Fruit fly (Drosophila melanogaster) whole organism, embryonic: ENCODE measurements around the gene CG14111.
A peak's percentile ranks its signal among the peaks of the same experiment; 100 is the strongest.

Experiments used
- Adf1 ChIP-seq: fragments of 200-800 bp; sonication (Bioruptor generic); IDR thresholded peaks from 2 replicates; pipeline ENCODE4 v1.3.6; 2022; ENCODE audit warnings: missing biosample characterization, missing genetic modification characterization
- Aef1 ChIP-seq: fragments of 200-800 bp; sonication (Bioruptor generic); IDR thresholded peaks from 3 replicates; pipeline ENCODE4 v1.3.6; 2022; ENCODE audit warnings: missing biosample characterization, missing genetic modification characterization
- Atf-2 ChIP-seq: fragments of 200-800 bp; sonication (Bioruptor generic); optimal IDR thresholded peaks from 2 replicates; lab custom pipeline; 2016; ENCODE audit warnings: missing biosample characterization, missing genetic modification characterization
- Awh ChIP-seq: fragments of 200-800 bp; sonication (Bioruptor generic); IDR thresholded peaks from 2 replicates; pipeline ENCODE4, ENCODE4 v1.3.6; 2022; ENCODE audit warnings: missing biosample characterization, missing genetic modification characterization
- BEAF-32 ChIP-seq: fragments of 200-800 bp; sonication (Bioruptor generic); optimal IDR thresholded peaks from 3 replicates; lab custom pipeline; 2017; ENCODE audit warnings: missing biosample characterization, missing genetic modification characterization, mild to moderate bottlenecking, moderate library complexity, missing genetic modification reagents
- CG10366 ChIP-seq: fragments of 200-800 bp; sonication (Bioruptor generic); IDR thresholded peaks from 2 replicates; pipeline ENCODE4 v1.3.6; 2022; ENCODE audit warnings: missing biosample characterization, missing genetic modification characterization
- CG13123 ChIP-seq: fragments of 200-800 bp; sonication (Bioruptor generic); optimal IDR thresholded peaks from 2 replicates; lab custom pipeline; 2016; ENCODE audit warnings: missing biosample characterization, missing genetic modification characterization
- CG14050 ChIP-seq: fragments of 200-800 bp; sonication (Bioruptor generic); IDR thresholded peaks from 3 replicates; pipeline ENCODE4 v1.3.6; 2022; ENCODE audit warnings: missing biosample characterization, missing genetic modification characterization
- CG16813 ChIP-seq: fragments of 200-800 bp; sonication (Bioruptor generic); IDR thresholded peaks from 3 replicates; pipeline ENCODE4 v1.3.6; 2022; ENCODE audit warnings: missing biosample characterization, missing genetic modification characterization; ENCODE audit not compliant: partially characterized antibody
- CG16815 ChIP-seq: fragments of 200-800 bp; sonication (Bioruptor generic); optimal IDR thresholded peaks from 3 replicates; lab custom pipeline; 2017; ENCODE audit warnings: missing biosample characterization, mild to moderate bottlenecking, missing genetic modification characterization
- CG16863 ChIP-seq: fragments of 200-800 bp; sonication (Bioruptor generic); optimal IDR thresholded peaks from 3 replicates; lab custom pipeline; 2016; ENCODE audit warnings: missing biosample characterization, missing genetic modification characterization
- CG17912 ChIP-seq: fragments of 200-800 bp; sonication (Bioruptor generic); optimal IDR thresholded peaks from 2 replicates; lab custom pipeline; 2018; ENCODE audit warnings: missing biosample characterization, mild to moderate bottlenecking, missing genetic modification characterization
- CG18764 ChIP-seq: fragments of 200-800 bp; sonication (Bioruptor generic); optimal IDR thresholded peaks from 3 replicates; lab custom pipeline; 2016; ENCODE audit warnings: missing biosample characterization, missing genetic modification characterization
- CG2116 ChIP-seq: fragments of 200-800 bp; sonication (Bioruptor generic); optimal IDR thresholded peaks from 3 replicates; lab custom pipeline; 2018; ENCODE audit warnings: missing biosample characterization, mild to moderate bottlenecking, missing genetic modification characterization
- CG2678 ChIP-seq: fragments of 200-800 bp; sonication (Bioruptor generic); optimal IDR thresholded peaks from 3 replicates; lab custom pipeline; 2019; ENCODE audit warnings: missing biosample characterization, mild to moderate bottlenecking, missing genetic modification characterization, moderate library complexity
- CG34422 ChIP-seq: fragments of 200-800 bp; sonication (Bioruptor generic); IDR thresholded peaks from 3 replicates; pipeline ENCODE4 v1.3.6; 2022; ENCODE audit warnings: missing biosample characterization, missing genetic modification characterization
- CG5180 ChIP-seq: fragments of 200-800 bp; sonication (Bioruptor generic); optimal IDR thresholded peaks from 3 replicates; lab custom pipeline; 2017; ENCODE audit warnings: missing biosample characterization, missing genetic modification characterization, mild to moderate bottlenecking, moderate library complexity, missing genetic modification reagents
- CG6175 ChIP-seq: fragments of 200-800 bp; sonication (Bioruptor generic); IDR thresholded peaks from 3 replicates; pipeline ENCODE4 v1.3.6; 2022; ENCODE audit warnings: missing biosample characterization, missing genetic modification characterization
- CG7786 ChIP-seq: fragments of 200-800 bp; sonication (Bioruptor generic); optimal IDR thresholded peaks from 2 replicates; lab custom pipeline; 2016; ENCODE audit warnings: missing biosample characterization, missing genetic modification characterization
- CG8089 ChIP-seq: fragments of 200-800 bp; sonication (Bioruptor generic); optimal IDR thresholded peaks from 3 replicates; lab custom pipeline; 2016; ENCODE audit warnings: missing biosample characterization, missing genetic modification characterization
- CG8388 ChIP-seq: fragments of 200-800 bp; sonication (Bioruptor generic); optimal IDR thresholded peaks from 2 replicates; lab custom pipeline; 2019; ENCODE audit warnings: missing biosample characterization, mild to moderate bottlenecking, missing genetic modification characterization, moderate library complexity
- CG8478 ChIP-seq: fragments of >200 bp; optimal IDR thresholded peaks from 2 replicates; lab custom pipeline; 2018
- CG8765 ChIP-seq: fragments of 200-800 bp; sonication (Bioruptor generic); IDR thresholded peaks from 2 replicates; pipeline ENCODE4 v1.3.6; 2022; ENCODE audit warnings: missing biosample characterization, missing genetic modification characterization
- HmgD ChIP-seq: fragments of 200-800 bp; sonication (Bioruptor generic); optimal IDR thresholded peaks from 3 replicates; lab custom pipeline; 2016; ENCODE audit warnings: missing biosample characterization, missing genetic modification characterization
- Nf-YC ChIP-seq: fragments of 200-800 bp; optimal IDR thresholded peaks from 3 replicates; lab custom pipeline; 2019; ENCODE audit warnings: missing biosample characterization, mild to moderate bottlenecking, missing genetic modification characterization, moderate library complexity
- Opbp ChIP-seq: fragments of 200-800 bp; sonication (Bioruptor generic); IDR thresholded peaks from 3 replicates; pipeline ENCODE4 v1.3.6; 2022; ENCODE audit warnings: missing biosample characterization, missing genetic modification characterization; ENCODE audit not compliant: partially characterized antibody
- Scr ChIP-seq: fragments of 200-800 bp; sonication (Bioruptor generic); IDR thresholded peaks from 2 replicates; pipeline ENCODE4 v1.3.6; 2022; ENCODE audit warnings: missing biosample characterization, missing genetic modification characterization; ENCODE audit not compliant: partially characterized antibody
- Sox102F ChIP-seq: fragments of 200-800 bp; sonication (Bioruptor generic); optimal IDR thresholded peaks from 2 replicates; lab custom pipeline; 2018; ENCODE audit warnings: missing biosample characterization, mild to moderate bottlenecking, missing genetic modification characterization, moderate library complexity
- Tbp ChIP-seq: fragments of >200 bp; optimal IDR thresholded peaks from 2 replicates; lab custom pipeline; 2018; ENCODE audit warnings: missing biosample characterization, missing genetic modification characterization
- amos ChIP-seq: fragments of 200-800 bp; sonication (Bioruptor generic); IDR thresholded peaks from 2 replicates; pipeline ENCODE4 v1.3.6; 2022; ENCODE audit warnings: missing biosample characterization, missing genetic modification characterization; ENCODE audit not compliant: partially characterized antibody
- cas ChIP-seq: fragments of 200-800 bp; sonication (Bioruptor generic); IDR thresholded peaks from 2 replicates; pipeline ENCODE4 v1.3.6; 2022; ENCODE audit warnings: missing biosample characterization, missing genetic modification characterization
- croc ChIP-seq: fragments of 200-800 bp; sonication (Bioruptor generic); conservative IDR thresholded peaks from 3 replicates; pipeline ENCODE4 v1.3.6; 2022; ENCODE audit warnings: missing biosample characterization, missing genetic modification characterization
- en ChIP-seq: fragments of 200-800 bp; sonication (Bioruptor generic); optimal IDR thresholded peaks from 2 replicates; lab custom pipeline; 2016; ENCODE audit warnings: missing biosample characterization, missing genetic modification characterization
- ewg ChIP-seq: fragments of 200-800 bp; sonication (Bioruptor generic); optimal IDR thresholded peaks from 3 replicates; lab custom pipeline; 2017; ENCODE audit warnings: mild to moderate bottlenecking, missing biosample characterization, missing genetic modification reagents, missing genetic modification characterization
- gcm2 ChIP-seq: fragments of 200-800 bp; sonication (Bioruptor generic); optimal IDR thresholded peaks from 2 replicates; lab custom pipeline; 2016; ENCODE audit warnings: missing biosample characterization, missing genetic modification characterization
- hth ChIP-seq: fragments of >200 bp; optimal IDR thresholded peaks from 2 replicates; lab custom pipeline; 2017; ENCODE audit warnings: inconsistent platforms
- inv ChIP-seq: fragments of 200-800 bp; sonication (Bioruptor generic); IDR thresholded peaks from 2 replicates; pipeline ENCODE4 v1.3.6; 2022; ENCODE audit warnings: missing biosample characterization, missing genetic modification characterization; ENCODE audit not compliant: partially characterized antibody
- klu ChIP-seq: fragments of 200-800 bp; sonication (Bioruptor generic); IDR thresholded peaks from 2 replicates; pipeline ENCODE4 v1.3.6; 2022; ENCODE audit warnings: missing biosample characterization, missing genetic modification characterization
- knrl ChIP-seq: fragments of 200-800 bp; sonication (Bioruptor generic); IDR thresholded peaks from 3 replicates; pipeline ENCODE4 v1.3.6; 2022; ENCODE audit warnings: missing biosample characterization, missing genetic modification characterization; ENCODE audit not compliant: partially characterized antibody
- lmd ChIP-seq: fragments of 200-800 bp; sonication (Bioruptor generic); IDR thresholded peaks from 2 replicates; pipeline ENCODE4 v1.3.6; 2022; ENCODE audit warnings: missing biosample characterization, missing genetic modification characterization
- lov ChIP-seq, 2 experiments: fragments of 200-800 bp in 1 of 2; fragments of >200 bp in 1 of 2; sonication (Bioruptor generic) in 1 of 2; IDR thresholded peaks in 1 of 2; optimal IDR thresholded peaks in 1 of 2; 2 replicates in 1 of 2; 3 replicates in 1 of 2; pipeline versions ENCODE4 v1.3.6 to Lab custom; 2017 to 2022; ENCODE audit warnings: missing biosample characterization in 1 of 2, missing genetic modification characterization in 1 of 2
- luna ChIP-seq: fragments of 200-800 bp; sonication (Bioruptor generic); optimal IDR thresholded peaks from 2 replicates; lab custom pipeline; 2016; ENCODE audit warnings: missing biosample characterization, missing genetic modification characterization
- nerfin-2 ChIP-seq: fragments of 200-800 bp; sonication (Bioruptor generic); IDR thresholded peaks from 2 replicates; pipeline ENCODE4 v1.3.6; 2022; ENCODE audit warnings: missing biosample characterization, missing genetic modification characterization; ENCODE audit not compliant: partially characterized antibody
- org-1 ChIP-seq: fragments of 200-800 bp; sonication (Bioruptor generic); optimal IDR thresholded peaks from 2 replicates; lab custom pipeline; 2017; ENCODE audit warnings: missing biosample characterization, missing genetic modification characterization
- pzg ChIP-seq: fragments of 200-800 bp; sonication (Bioruptor generic); optimal IDR thresholded peaks from 3 replicates; lab custom pipeline; 2018; ENCODE audit warnings: missing biosample characterization, mild to moderate bottlenecking, missing genetic modification characterization, moderate library complexity
- sisA ChIP-seq: fragments of 200-800 bp; sonication (Bioruptor generic); IDR thresholded peaks from 2 replicates; pipeline ENCODE4 v1.3.6; 2022; ENCODE audit warnings: missing biosample characterization, missing genetic modification characterization
- sna ChIP-seq: fragments of 200-800 bp; sonication (Bioruptor generic); IDR thresholded peaks from 2 replicates; pipeline ENCODE4 v1.3.6; 2022; ENCODE audit warnings: missing biosample characterization, missing genetic modification characterization; ENCODE audit not compliant: partially characterized antibody
- trem ChIP-seq: fragments of 200-800 bp; optimal IDR thresholded peaks from 3 replicates; lab custom pipeline; 2019; ENCODE audit warnings: missing biosample characterization, mild to moderate bottlenecking, missing genetic modification characterization, moderate library complexity
- zen ChIP-seq: fragments of 200-800 bp; sonication (Bioruptor generic); optimal IDR thresholded peaks from 3 replicates; lab custom pipeline; 2018; ENCODE audit warnings: missing biosample characterization, mild to moderate bottlenecking, missing genetic modification characterization, moderate library complexity
- zen2 ChIP-seq: fragments of 200-800 bp; sonication (Bioruptor generic); IDR thresholded peaks from 3 replicates; pipeline ENCODE4 v1.3.6; 2022; ENCODE audit warnings: missing biosample characterization, missing genetic modification characterization; ENCODE audit not compliant: partially characterized antibody
- zf30C ChIP-seq: fragments of 200-800 bp; sonication (Bioruptor generic); optimal IDR thresholded peaks from 3 replicates; lab custom pipeline; 2018; ENCODE audit warnings: missing biosample characterization, mild to moderate bottlenecking, missing genetic modification characterization

CG14111 gene

dm6 chr3L:13410999-13411398 is 33.2 kb downstream of the CG14111 start (continued):
- TF ChIP-seq CG10366 (no peak), CG14050 (GFP tag; lab: Robert Waterston, UW) (no peak), en (GFP tag; lab: Kevin White, UChicago) (no peak), sna (GFP tag; lab: Robert Waterston, UW) (no peak), Adf1 (GFP tag; lab: Robert Waterston, UW) (no peak), CG2678 (tag; lab: Kevin White, UChicago) (no peak), CG18764 (peak; percentile 15), croc (GFP tag; lab: Robert Waterston, UW) (no peak), knrl (GFP tag; lab: Robert Waterston, UW) (no peak; the same call in 2 of the 3 replicates), CG8478 (lab: Kevin White, UChicago) (no peak), zf30C (no peak), pzg (GFP tag; lab: Kevin White, UChicago) (no peak), Opbp (GFP tag; lab: Robert Waterston, UW) (no peak), lov (optimal IDR thresholded peaks at IDR 0.05; lab: Kevin White, UChicago) (no peak), lov (GFP tag; IDR thresholded peaks at IDR 0.05; lab: Robert Waterston, UW) (no peak), gcm2 (GFP tag; lab: Kevin White, UChicago) (no peak), org-1 (GFP tag; lab: Kevin White, UChicago) (no peak), Sox102F (GFP tag; lab: Kevin White, UChicago) (peak; percentile 39), CG16813 (no peak), CG7786 (GFP tag; lab: Kevin White, UChicago) (no peak), amos (peak; percentile 56), klu (no peak), zen (tag; lab: Kevin White, UChicago) (peak; percentile 83), CG8388 (GFP tag; lab: Kevin White, UChicago) (peak; percentile 16), ewg (GFP tag; lab: Kevin White, UChicago) (no peak), CG34422 (GFP tag; lab: Robert Waterston, UW) (no peak; the same call in 2 of the 3 replicates), CG5180 (no peak), CG8765 (GFP tag; lab: Robert Waterston, UW) (no peak), Awh (GFP tag; lab: Robert Waterston, UW) (no peak), lmd (GFP tag; lab: Robert Waterston, UW) (no peak; the same call in 1 of the 2 replicates), CG17912 (GFP tag; lab: Kevin White, UChicago) (no peak), CG16815 (GFP tag; lab: Kevin White, UChicago) (no peak), luna (GFP tag; lab: Kevin White, UChicago) (no peak), CG8089 (peak; percentile 14)

- TF ChIP-seq cas (GFP tag; lab: Robert Waterston, UW) (no peak), nerfin-2 (peak; percentile 44; the same call in 1 of the 2 replicates), Atf-2 (GFP tag; lab: Kevin White, UChicago) (no peak), en (GFP tag; lab: Kevin White, UChicago) (no peak), Aef1 (GFP tag; lab: Robert Waterston, UW) (no peak), hth (lab: Kevin White, UChicago) (no peak), trem (peak; percentile 41), Scr (peak; percentile 87), sisA (GFP tag; lab: Robert Waterston, UW) (no peak), BEAF-32 (peak; percentile 73), Nf-YC (tag; lab: Kevin White, UChicago) (peak; percentile 35), CG13123 (GFP tag; lab: Kevin White, UChicago) (no peak), inv (GFP tag; lab: Robert Waterston, UW) (peak; percentile 64), CG2116 (GFP tag; lab: Kevin White, UChicago) (peak; percentile 70), CG6175 (GFP tag; lab: Robert Waterston, UW) (no peak), HmgD (GFP tag; lab: Kevin White, UChicago) (no peak), CG16863 (GFP tag; lab: Kevin White, UChicago) (no peak), Tbp (GFP tag; lab: Kevin White, UChicago) (no peak), zen2 (GFP tag; lab: Robert Waterston, UW) (0 out of 3 replicates have a peak, but pooled peaks have one; percentile 10)
Measured at dm6 chr3L:13412200-13412885, 34.6 kb downstream of the CG14111 start, which contains the start of the genes CG10222 and flr. TSS of gene CG10222 (minus strand) at chr3L:13412453. TSS of gene flr (plus strand) at chr3L:13412843.
